Worm (Caenorhabditis elegans) whole organism, L4/young adult: ENCODE results near the gene ZK370.6.

Experiments used
- W03F9.2 ChIP-seq: fragments of 150-350 bp; optimal IDR thresholded peaks from 2 replicates; lab custom pipeline; 2014; ENCODE audit warnings: missing biosample characterization, missing genetic modification characterization
- dao-5 ChIP-seq: sonication (generic microtip); optimal IDR thresholded peaks from 2 replicates; lab custom pipeline; 2016; ENCODE audit warnings: missing genotype, missing genetic modification characterization, moderate library complexity, missing compliant biosample characterization
- him-1 ChIP-seq: sonication (generic microtip); optimal IDR thresholded peaks from 2 replicates; lab custom pipeline; 2016; ENCODE audit warnings: missing genotype, missing genetic modification reagents, missing genetic modification characterization, missing compliant biosample characterization

The ZK370.6 gene

DNA sequence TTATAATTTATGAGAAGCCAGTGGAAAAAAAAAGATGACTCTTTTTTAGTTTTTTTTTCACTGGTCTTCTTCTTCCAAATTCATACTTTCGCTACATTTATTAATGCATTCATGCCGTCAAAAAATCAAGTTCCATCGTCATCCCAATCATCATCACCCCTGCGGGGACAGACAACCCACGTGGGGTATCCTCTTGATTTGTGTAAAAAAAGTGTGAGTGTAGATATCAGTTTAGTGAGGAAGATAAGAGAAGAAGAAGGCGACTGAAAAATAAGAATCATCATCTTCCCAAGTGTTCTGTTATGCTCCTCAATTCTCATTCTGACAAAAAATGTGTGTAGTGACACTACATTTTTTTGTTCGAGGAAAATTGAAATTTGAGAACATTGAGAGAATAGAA lies 11.7 kb downstream of the ZK370.6 start:
- TF ChIP-seq dao-5 (tag; lab: Kevin White, UChicago) (no peak), him-1 (tag; lab: Kevin White, UChicago) (no peak), W03F9.2 (no peak)

ce11 chrIII:8731310-8731709 lies 12.3 kb downstream of the ZK370.6 start, which contains the start of gene ZK370.4:
ZK370.4 (minus strand) TSS chrIII:8731410.
- TF ChIP-seq dao-5 (tag; lab: Kevin White, UChicago) (no peak), him-1 (tag; lab: Kevin White, UChicago) (no peak), W03F9.2 (no peak)

- no peak for TF ChIP-seq W03F9.2
- no peak for TF ChIP-seq dao-5 (tag; lab: Kevin White, UChicago)
- no peak for TF ChIP-seq him-1 (tag; lab: Kevin White, UChicago)
Measured at ce11 chrIII:8726019-8726894, 17.4 kb downstream of the ZK370.6 start.

DNA sequence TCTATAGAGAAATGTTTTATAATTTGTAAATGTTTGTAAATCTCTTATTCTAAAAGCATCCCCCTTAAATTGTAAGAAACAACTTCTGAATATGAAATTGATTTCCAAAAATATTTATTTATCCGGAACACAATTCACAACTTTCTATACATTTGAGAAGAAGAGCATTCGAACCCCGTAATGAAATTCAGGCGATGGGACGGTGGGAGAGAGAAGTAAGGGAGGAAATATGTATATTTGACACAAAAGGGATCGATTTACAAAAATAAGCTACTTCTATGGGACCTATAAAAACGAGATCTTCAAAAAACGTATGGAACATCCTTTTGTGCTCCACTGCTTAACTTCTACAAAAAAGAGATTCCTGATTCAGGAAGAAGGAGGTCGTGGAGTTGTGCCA lies 18.4 kb downstream of the ZK370.6 start:
- TF ChIP-seq dao-5 (tag; lab: Kevin White, UChicago): no peak
- TF ChIP-seq him-1 (tag; lab: Kevin White, UChicago): no peak
- TF ChIP-seq W03F9.2: no peak

DNA sequence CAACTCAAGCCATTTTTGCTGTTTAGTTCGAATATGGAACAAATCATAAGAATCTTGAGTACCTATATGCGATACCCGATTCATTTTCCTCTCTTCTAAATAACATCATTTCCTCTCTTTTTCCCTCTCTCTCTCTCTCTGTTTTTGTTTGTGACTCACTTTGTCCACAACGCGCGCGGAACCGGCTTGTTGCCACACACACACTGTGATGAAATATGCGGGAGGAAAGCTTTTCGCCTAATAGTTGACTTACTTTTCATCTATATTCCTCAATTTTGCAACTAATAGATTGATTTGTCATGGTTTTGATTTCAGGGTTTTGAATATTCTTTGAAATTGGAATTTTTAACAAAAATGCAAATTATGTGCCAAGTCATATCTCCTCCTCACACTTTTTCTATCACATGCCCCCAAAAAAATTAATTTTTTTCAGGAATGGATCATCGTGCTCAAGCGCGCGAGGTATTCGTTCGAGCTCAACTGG lies 23.8 kb downstream of the ZK370.6 start, which contains the start of gene hipr-1:
TSS of gene hipr-1 (plus strand) at position 434 of the 484 bp plus-strand sequence.
- TF ChIP-seq dao-5 (tag; lab: Kevin White, UChicago) (no peak), him-1 (tag; lab: Kevin White, UChicago) (no peak), W03F9.2 (no peak)

- TF ChIP-seq W03F9.2: no peak
- TF ChIP-seq dao-5 (tag; lab: Kevin White, UChicago): no peak
- no peak for TF ChIP-seq him-1 (tag; lab: Kevin White, UChicago)
Measured at ce11 chrIII:8719105-8719504, 24.5 kb downstream of the ZK370.6 start.

DNA sequence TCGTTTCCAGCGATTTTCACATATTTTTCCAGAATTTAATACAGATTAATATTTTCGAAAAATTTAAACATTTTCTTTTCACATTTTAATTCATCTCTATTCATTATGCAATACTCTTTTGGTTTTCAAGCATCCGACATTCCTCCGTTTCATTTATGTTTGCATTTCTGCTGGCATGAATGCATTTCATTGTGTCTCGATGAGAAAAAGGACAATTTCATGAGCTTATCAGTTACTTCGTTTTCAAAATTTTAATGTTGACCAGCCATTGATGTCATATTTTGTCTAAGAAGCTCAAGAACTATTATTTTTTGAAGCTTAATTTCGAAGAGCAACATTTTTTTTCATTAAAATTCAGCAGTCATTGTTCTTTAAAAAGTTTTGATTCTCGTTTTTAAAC lies 25.1 kb downstream of the ZK370.6 start:
- TF ChIP-seq dao-5 (tag; lab: Kevin White, UChicago) (no peak), him-1 (tag; lab: Kevin White, UChicago) (no peak), W03F9.2 (no peak)

- TF ChIP-seq W03F9.2 (no peak), dao-5 (tag; lab: Kevin White, UChicago) (no peak), him-1 (tag; lab: Kevin White, UChicago) (no peak)
Measured at ce11 chrIII:8717231-8717694, 26.4 kb downstream of the ZK370.6 start, which contains the start of gene mrpl-11. mrpl-11 (plus strand) TSS chrIII:8717644.

DNA sequence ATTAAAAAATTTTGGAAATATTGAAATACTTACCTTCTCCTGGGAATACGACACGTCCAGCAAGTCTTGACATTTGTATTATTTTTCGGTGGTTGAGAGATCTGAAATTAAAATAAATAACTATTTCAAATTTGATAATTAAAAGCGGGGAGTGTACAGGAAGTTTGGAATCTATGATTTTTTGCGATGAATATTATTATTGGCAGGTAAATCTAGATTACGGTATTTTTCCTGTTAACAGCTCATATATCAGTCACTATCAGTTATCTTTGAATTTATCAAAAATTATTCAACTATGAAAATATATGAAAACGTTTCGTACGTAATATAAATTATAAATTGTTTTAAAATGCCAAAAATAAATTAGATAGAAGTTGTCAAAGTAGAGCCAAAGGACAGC lies 27.6 kb downstream of the ZK370.6 start, which contains the start of gene B0303.14:
TSS of gene B0303.14 (minus strand) at position 101 of the 400 bp plus-strand sequence.
- no peak for TF ChIP-seq W03F9.2
- TF ChIP-seq dao-5 (tag; lab: Kevin White, UChicago): no peak
- no peak for TF ChIP-seq him-1 (tag; lab: Kevin White, UChicago)

DNA sequence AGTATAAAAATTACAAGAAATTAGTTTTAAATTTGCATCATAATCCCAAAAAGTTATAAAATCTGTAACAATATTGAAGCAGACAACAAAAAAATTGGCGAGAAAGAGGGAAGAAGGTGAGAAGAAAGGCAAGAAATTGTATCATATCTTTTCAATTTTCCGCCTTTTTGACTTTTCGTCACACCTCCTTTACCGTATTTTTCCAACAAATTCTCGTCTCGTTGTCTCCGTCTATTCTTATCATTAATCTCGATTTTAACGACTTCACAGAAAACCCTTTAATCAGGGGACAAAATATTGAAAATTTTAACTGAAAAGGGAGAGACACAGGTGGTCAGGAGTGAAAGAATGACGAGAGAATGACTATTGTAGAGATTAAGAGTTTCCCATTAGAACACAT lies 30.7 kb downstream of the ZK370.6 start:
- TF ChIP-seq dao-5 (tag; lab: Kevin White, UChicago) (no peak), W03F9.2 (no peak), him-1 (tag; lab: Kevin White, UChicago) (no peak)

ce11 chrIII:8710310-8710709 lies 33.3 kb downstream of the ZK370.6 start, which contains the start of gene B0303.11:
B0303.11 (minus strand) TSS chrIII:8710410.
- TF ChIP-seq him-1 (tag; lab: Kevin White, UChicago) (no peak), dao-5 (tag; lab: Kevin White, UChicago) (no peak), W03F9.2 (no peak)

DNA sequence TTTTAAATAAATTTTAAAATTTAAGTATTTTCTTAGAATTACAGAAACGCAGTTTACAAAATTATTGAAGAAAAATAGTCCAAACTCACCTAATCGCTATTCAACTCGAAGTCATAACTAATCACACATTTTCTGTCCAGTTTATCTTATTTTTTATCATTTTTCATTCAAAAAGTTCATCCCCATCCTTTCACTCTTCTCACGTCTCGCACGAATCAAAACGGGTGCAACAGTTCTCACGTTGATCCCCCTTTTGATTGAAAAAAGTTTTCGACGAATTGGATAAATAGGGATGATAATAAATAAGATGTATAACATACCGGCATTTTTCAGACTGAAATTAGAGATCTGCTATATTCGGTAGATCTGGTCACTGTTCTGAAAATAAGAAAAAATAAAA lies 33.9 kb downstream of the ZK370.6 start:
- TF ChIP-seq W03F9.2: no peak
- TF ChIP-seq him-1 (tag; lab: Kevin White, UChicago): no peak
- TF ChIP-seq dao-5 (tag; lab: Kevin White, UChicago): no peak

DNA sequence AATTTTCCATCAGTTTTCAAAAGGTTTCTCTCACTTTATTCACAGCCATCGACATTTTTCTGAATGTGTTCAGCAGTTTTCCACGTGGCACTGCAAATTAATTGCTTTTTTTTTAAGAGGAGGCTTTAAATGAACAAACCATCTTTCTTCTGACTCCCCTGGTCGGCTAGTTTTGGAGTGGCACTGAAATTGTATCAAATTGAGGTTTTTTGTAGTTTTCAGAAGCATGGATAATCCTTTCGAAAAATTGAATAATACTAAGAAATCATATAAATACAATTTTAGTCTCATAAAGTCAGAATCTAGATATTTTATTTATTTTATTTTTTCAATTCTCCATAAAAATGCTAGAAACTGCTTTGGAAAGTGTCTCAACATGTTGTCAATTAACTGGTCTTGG lies 38.9 kb downstream of the ZK370.6 start, which contains the start of gene B0303.16:
TSS of gene B0303.16 (plus strand) at position 301 of the 400 bp plus-strand sequence.
- no peak for TF ChIP-seq dao-5 (tag; lab: Kevin White, UChicago)
- TF ChIP-seq him-1 (tag; lab: Kevin White, UChicago): no peak
- no peak for TF ChIP-seq W03F9.2
